Worm (Caenorhabditis elegans) whole organism, L4/young adult: Measurements from ENCODE around the gene ZK546.4.

Experiments
- W03F9.2 ChIP-seq: fragments of 150-350 bp; optimal IDR thresholded peaks from 2 replicates; lab custom pipeline; 2014; ENCODE audit warnings: missing biosample characterization, missing genetic modification characterization
- him-1 ChIP-seq: sonication (generic microtip); optimal IDR thresholded peaks from 2 replicates; lab custom pipeline; 2016; ENCODE audit warnings: missing genotype, missing genetic modification reagents, missing genetic modification characterization, missing compliant biosample characterization

DNA sequence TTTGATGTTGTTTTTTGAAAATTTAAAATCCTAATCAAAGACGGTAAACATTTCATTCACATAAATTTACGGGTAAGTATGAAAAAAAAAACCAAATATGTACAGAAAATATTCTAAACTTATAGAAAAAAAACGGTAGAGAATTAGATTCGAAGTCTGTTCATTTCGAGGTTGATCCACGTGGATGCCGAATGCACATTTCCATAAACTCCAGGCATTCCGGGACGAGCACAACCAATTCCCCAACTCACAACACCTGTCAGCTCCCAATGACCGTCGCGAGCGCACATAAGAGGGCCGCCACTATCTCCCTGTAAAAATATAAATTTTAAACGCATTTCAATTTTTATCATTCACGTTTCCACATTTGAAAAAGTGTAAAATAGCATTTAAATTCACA lies 10.3 kb downstream of the ZK546.4 start:
- TF ChIP-seq him-1: no peak
- no peak for TF ChIP-seq W03F9.2
